Fruit fly (Drosophila melanogaster): ENCODE results near the gene CG45489.

DNA sequence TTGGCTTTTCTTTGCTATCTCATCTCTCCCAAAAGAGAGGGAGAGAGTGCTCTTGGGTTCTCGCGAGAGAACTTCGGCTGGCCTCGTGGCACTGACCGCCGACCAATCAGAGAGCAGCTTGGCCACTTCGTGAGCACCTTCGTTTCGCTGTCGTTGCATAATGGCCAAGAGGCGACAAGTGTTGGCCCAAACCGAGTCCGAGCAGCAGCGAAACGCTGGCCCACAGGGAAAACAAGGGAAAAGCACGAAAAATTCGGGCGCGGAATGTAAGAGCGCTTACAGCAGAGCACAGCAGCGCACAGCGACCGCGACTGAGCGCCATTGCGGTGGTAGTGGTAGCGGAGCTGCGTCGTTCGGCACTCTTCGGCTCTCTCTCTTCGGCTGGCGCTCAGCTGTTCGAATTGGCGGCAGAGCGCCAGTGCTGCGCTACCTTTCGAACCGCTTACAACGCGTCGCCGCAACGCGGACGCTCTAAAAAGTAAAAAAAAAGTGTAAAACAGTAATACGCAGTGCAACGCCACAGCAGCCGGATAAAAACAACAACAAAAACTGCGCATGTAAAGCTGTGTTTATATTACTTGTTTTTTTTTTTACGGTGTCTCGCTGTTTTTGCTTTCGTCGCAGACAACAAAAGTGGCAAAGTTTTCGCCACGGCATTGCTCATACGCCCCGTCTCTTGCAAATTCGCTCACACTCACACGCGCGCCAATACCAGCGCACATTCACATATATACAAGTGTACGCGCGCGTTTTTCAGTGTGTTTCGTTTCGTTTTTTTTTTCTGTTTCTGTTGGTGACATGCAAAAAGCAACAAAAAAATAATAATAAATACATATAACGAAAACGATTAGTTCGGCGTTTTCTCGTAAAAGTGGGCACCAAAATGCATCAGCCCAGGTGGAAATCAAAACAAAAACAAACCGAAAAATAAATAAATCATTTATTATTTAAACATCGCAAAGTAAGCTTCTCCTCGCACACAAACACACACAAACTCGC is 41.7 kb downstream of the CG45489 start:
- TF ChIP-seq CG8478 (optimal IDR thresholded peaks at IDR 0.05) (no peak), CTCF (optimal IDR thresholded peaks at IDR 0.05) (peak in 1 of 2 experiments; percentile 7)

Measured in S2 (cell line).